Worm (Caenorhabditis elegans) whole organism, young adult: Measurements from ENCODE around the gene ZK892.6.

Experiments
- B0261.1 ChIP-seq: sonication (generic microtip); optimal IDR thresholded peaks from 2 replicates; lab custom pipeline; 2016; ENCODE audit warnings: mild to moderate bottlenecking, missing genetic modification characterization, moderate library complexity, missing compliant biosample characterization
- C06A6.2 ChIP-seq: fragments of 200-800 bp; sonication (Bioruptor generic); conservative IDR thresholded peaks from 2 replicates; pipeline ENCODE4 v1.3.6; 2022; ENCODE audit warnings: missing genetic modification characterization, missing compliant biosample characterization
- nhr-120 ChIP-seq: fragments of 200-800 bp; sonication (Bioruptor generic); IDR thresholded peaks from 2 replicates; pipeline ENCODE4 v1.3.6; 2022; ENCODE audit warnings: missing genetic modification characterization, missing compliant biosample characterization
- repo-1 ChIP-seq: sonication (generic microtip); optimal IDR thresholded peaks from 2 replicates; lab custom pipeline; 2017; ENCODE audit warnings: mild to moderate bottlenecking, missing genetic modification characterization, missing compliant biosample characterization

- no peak for TF ChIP-seq nhr-120 (GFP tag; lab: Robert Waterston, UW)
- no peak for TF ChIP-seq B0261.1
- no peak for TF ChIP-seq C06A6.2 (GFP tag; lab: Robert Waterston, UW)
- TF ChIP-seq repo-1 (tag; lab: Kevin White, UChicago): no peak
Observed at ce11 chrII:9963808-9964207, 16.1 kb downstream of the ZK892.6 start.
